Fruit fly (Drosophila melanogaster) Kc167 (cell line): ENCODE data around the gene CG12054.

Experiments
- insv ChIP-seq: fragments of >200 bp; optimal IDR thresholded peaks from 3 replicates; lab custom pipeline; 2018; ENCODE audit warnings: missing external identifiers
- ttk ChIP-seq: sonication (Bioruptor generic); optimal IDR thresholded peaks from 2 replicates; lab custom pipeline; 2017; ENCODE audit warnings: missing external identifiers

DNA sequence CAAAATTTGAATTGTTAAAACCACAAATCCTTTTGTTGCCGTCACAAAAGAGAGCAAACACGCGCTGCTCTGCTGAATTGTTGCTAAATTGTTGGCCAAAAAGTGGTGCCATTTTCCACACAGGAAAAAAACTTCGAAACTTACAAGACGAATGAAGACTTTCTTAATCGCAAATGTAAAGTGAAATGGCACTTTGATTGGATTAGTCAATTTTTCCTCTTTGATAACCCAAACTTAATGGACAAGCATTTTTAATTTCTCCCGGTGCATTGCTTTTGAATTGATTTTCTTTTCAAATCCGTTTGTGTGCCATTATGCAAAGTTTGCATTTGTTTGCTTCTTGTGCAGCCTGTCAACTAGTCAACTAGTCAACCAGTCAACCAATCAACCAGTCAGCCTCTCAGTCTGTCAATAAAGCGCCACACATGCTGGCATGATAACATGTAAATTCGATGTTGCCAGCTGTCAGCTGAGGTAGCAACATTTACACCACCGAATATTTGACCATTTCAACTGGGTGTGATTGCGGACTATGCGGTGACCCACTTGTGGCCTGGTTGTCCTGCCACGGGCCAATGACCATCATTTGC is 22.7 kb downstream of the CG12054 start:
- TF ChIP-seq insv (lab: Kevin White, UChicago): no peak
- TF ChIP-seq ttk: no peak
